Fruit fly (Drosophila melanogaster): ENCODE data around the gene Argk2.
A peak's percentile ranks its signal among the peaks of the same experiment; 100 is the strongest.

Argk2 gene

dm6 chr3L:9032871-9033270, 14.4 kb upstream of the Argk2 start (continued):
- peak; percentile 87 for TF ChIP-seq Sry-β (GFP tag; optimal IDR thresholded peaks at IDR 0.05)
- no peak for TF ChIP-seq Atf3 (GFP tag; optimal IDR thresholded peaks at IDR 0.05)
- TF ChIP-seq tll (GFP tag; optimal IDR thresholded peaks at IDR 0.05) = no peak
- TF ChIP-seq Mad (GFP tag; optimal IDR thresholded peaks at IDR 0.05) = no peak
- TF ChIP-seq CG12155 (GFP tag; optimal IDR thresholded peaks at IDR 0.05) = no peak
- TF ChIP-seq CG13775 (GFP tag; optimal IDR thresholded peaks at IDR 0.05) = no peak
- no peak for TF ChIP-seq Bgb (GFP tag; IDR thresholded peaks at IDR 0.05; ENCODE audit: partially characterized antibody)
- TF ChIP-seq ase (GFP tag; IDR thresholded peaks at IDR 0.05) = no peak
- no peak for TF ChIP-seq Sin3A (optimal IDR thresholded peaks at IDR 0.05)
- no peak for TF ChIP-seq CG7745 (tag; optimal IDR thresholded peaks at IDR 0.05)
- no peak for TF ChIP-seq CG32767 (GFP tag; IDR thresholded peaks at IDR 0.05)
- no peak for TF ChIP-seq B-H1 (GFP tag; IDR thresholded peaks at IDR 0.05)
- TF ChIP-seq gem (tag; optimal IDR thresholded peaks at IDR 0.05) = peak; percentile 45
- TF ChIP-seq HmgZ (tag; optimal IDR thresholded peaks at IDR 0.05) = no peak
- TF ChIP-seq CG2129 (GFP tag; IDR thresholded peaks at IDR 0.05; ENCODE audit: partially characterized antibody) = no peak
- TF ChIP-seq CG3065 (GFP tag; optimal IDR thresholded peaks at IDR 0.05) = no peak
- TF ChIP-seq tgo (GFP tag; IDR thresholded peaks at IDR 0.05) = no peak
- no peak for TF ChIP-seq Trl (optimal IDR thresholded peaks at IDR 0.05)
- no peak for TF ChIP-seq Trl (GFP tag; optimal IDR thresholded peaks at IDR 0.05)
- no peak for TF ChIP-seq H15 (GFP tag; IDR thresholded peaks at IDR 0.05)
- TF ChIP-seq MBD-R2 (GFP tag; IDR thresholded peaks at IDR 0.05) = no peak
- no peak for TF ChIP-seq CG16863 (GFP tag; optimal IDR thresholded peaks at IDR 0.05)
- TF ChIP-seq Eip74EF (GFP tag; optimal IDR thresholded peaks at IDR 0.05) = no peak
- no peak for TF ChIP-seq TFAM (GFP tag; optimal IDR thresholded peaks at IDR 0.05)
- no peak for TF ChIP-seq dimm (GFP tag; IDR thresholded peaks at IDR 0.05)
- TF ChIP-seq Gsc (GFP tag; IDR thresholded peaks at IDR 0.05) = no peak
- no peak for TF ChIP-seq vnd (GFP tag; IDR thresholded peaks at IDR 0.05; ENCODE audit: partially characterized antibody)
- TF ChIP-seq trem (tag; optimal IDR thresholded peaks at IDR 0.05) = no peak
- TF ChIP-seq tna (GFP tag; IDR thresholded peaks at IDR 0.05; ENCODE audit: partially characterized antibody) = no peak
- TF ChIP-seq CG6272 (GFP tag; IDR thresholded peaks at IDR 0.05) = no peak
- TF ChIP-seq Hey (tag; optimal IDR thresholded peaks at IDR 0.05) = no peak
- TF ChIP-seq CG12659 (GFP tag; optimal IDR thresholded peaks at IDR 0.05) = no peak
- TF ChIP-seq sens (GFP tag) = peak; percentile 69
- no peak for TF ChIP-seq BtbVII (GFP tag; optimal IDR thresholded peaks at IDR 0.05)
- TF ChIP-seq chm (GFP tag; IDR thresholded peaks at IDR 0.05) = no peak
- TF ChIP-seq CG10267 (tag; optimal IDR thresholded peaks at IDR 0.05) = peak; percentile 21
- TF ChIP-seq toy (GFP tag; IDR thresholded peaks at IDR 0.05) = no peak
- no peak for TF ChIP-seq CG8765 (GFP tag; IDR thresholded peaks at IDR 0.05)
- TF ChIP-seq CG2875 (GFP tag; optimal IDR thresholded peaks at IDR 0.05) = no peak
- TF ChIP-seq scrt (GFP tag; optimal IDR thresholded peaks at IDR 0.05) = no peak
- no peak for TF ChIP-seq Spps (tag; optimal IDR thresholded peaks at IDR 0.05)
- peak; percentile 35 for TF ChIP-seq Blimp-1 (GFP tag; optimal IDR thresholded peaks at IDR 0.05)
- no peak for TF ChIP-seq mam (GFP tag; optimal IDR thresholded peaks at IDR 0.05)
- TF ChIP-seq wek (GFP tag; optimal IDR thresholded peaks at IDR 0.05) = no peak
- no peak for TF ChIP-seq CG4424 (GFP tag; optimal IDR thresholded peaks at IDR 0.05)
- no peak for TF ChIP-seq Scr (GFP tag; IDR thresholded peaks at IDR 0.05; ENCODE audit: partially characterized antibody)
- no peak for TF ChIP-seq CG15269 (tag; optimal IDR thresholded peaks at IDR 0.05)
- no peak for TF ChIP-seq CG14050 (GFP tag; IDR thresholded peaks at IDR 0.05)
- TF ChIP-seq ci (GFP tag; IDR thresholded peaks at IDR 0.05) = no peak
- no peak for TF ChIP-seq sr (GFP tag; IDR thresholded peaks at IDR 0.05)
- TF ChIP-seq CG31365 (tag; optimal IDR thresholded peaks at IDR 0.05) = no peak
- no peak for TF ChIP-seq CG7786 (GFP tag; optimal IDR thresholded peaks at IDR 0.05)
- TF ChIP-seq pb (GFP tag; optimal IDR thresholded peaks at IDR 0.05) = no peak
